Worm (Caenorhabditis elegans) whole organism, L3 larva: Measurements from ENCODE around the gene C16D9.1.

ENCODE experiments used
- R02D3.7 ChIP-seq: fragments of 150-350 bp; optimal IDR thresholded peaks from 2 replicates; lab custom pipeline; 2014; ENCODE audit warnings: missing biosample characterization, missing genetic modification characterization
- ZK546.5 ChIP-seq: sonication (generic microtip); optimal IDR thresholded peaks from 2 replicates; lab custom pipeline; 2017; ENCODE audit warnings: missing biosample characterization, missing genetic modification characterization
- aly-2 ChIP-seq: fragments of 150-350 bp; optimal IDR thresholded peaks from 2 replicates; lab custom pipeline; 2014; ENCODE audit warnings: missing biosample characterization, missing genetic modification characterization
- ama-1 ChIP-seq: fragments of 150-350 bp; optimal IDR thresholded peaks from 2 replicates; lab custom pipeline; 2018
- ceh-16 ChIP-seq: sonication (generic microtip); optimal IDR thresholded peaks from 2 replicates; lab custom pipeline; 2017; ENCODE audit warnings: missing biosample characterization, missing genetic modification characterization
- ceh-28 ChIP-seq: fragments of 150-350 bp; optimal IDR thresholded peaks from 2 replicates; lab custom pipeline; 2014; ENCODE audit warnings: missing biosample characterization, missing genetic modification reagents, missing genetic modification characterization
- ceh-82 ChIP-seq: fragments of 150-350 bp; optimal IDR thresholded peaks from 2 replicates; lab custom pipeline; 2014; ENCODE audit warnings: missing biosample characterization, missing genetic modification characterization
- ceh-9 ChIP-seq: sonication (generic microtip); optimal IDR thresholded peaks from 2 replicates; lab custom pipeline; 2018; ENCODE audit warnings: missing biosample characterization, missing genetic modification characterization
- daf-12 ChIP-seq: fragments of 150-350 bp; optimal IDR thresholded peaks from 2 replicates; lab custom pipeline; 2014; ENCODE audit warnings: missing biosample characterization, missing genetic modification reagents, missing genetic modification characterization
- egl-27 ChIP-seq: sonication (generic microtip); optimal IDR thresholded peaks from 4 replicates; lab custom pipeline; 2017; ENCODE audit warnings: missing biosample characterization, missing genetic modification reagents, missing genetic modification characterization
- egl-5 ChIP-seq: fragments of 150-350 bp; optimal IDR thresholded peaks from 2 replicates; lab custom pipeline; 2017; ENCODE audit warnings: missing biosample characterization, missing genetic modification reagents, missing genetic modification characterization, inconsistent platforms
- elt-1 ChIP-seq: fragments of 150-350 bp; optimal IDR thresholded peaks from 2 replicates; lab custom pipeline; 2014; ENCODE audit warnings: missing biosample characterization, missing genetic modification characterization
- elt-2 ChIP-seq: sonication (generic microtip); optimal IDR thresholded peaks from 2 replicates; lab custom pipeline; 2016; ENCODE audit warnings: missing genetic modification reagents, mild to moderate bottlenecking, missing genetic modification characterization, missing compliant biosample characterization
- elt-3 ChIP-seq, 3 experiments: fragments of 150-350 bp in 1 of 3; sonication (generic microtip) in 2 of 3; optimal IDR thresholded peaks; 2 replicates in 2 of 3; 4 replicates in 1 of 3; lab custom pipeline; 2014 to 2017; ENCODE audit warnings: missing biosample characterization in 3 of 3, missing genetic modification characterization in 3 of 3
- eor-1 ChIP-seq, 2 experiments: fragments of 150-350 bp; optimal IDR thresholded peaks; 2 replicates each; lab custom pipeline; 2014 to 2018; ENCODE audit warnings: missing biosample characterization in 2 of 2, missing genetic modification characterization in 2 of 2
- fkh-10 ChIP-seq: sonication (generic microtip); optimal IDR thresholded peaks from 2 replicates; lab custom pipeline; 2017; ENCODE audit warnings: missing biosample characterization, missing genetic modification reagents, missing genetic modification characterization
- fkh-2 ChIP-seq: fragments of 150-350 bp; optimal IDR thresholded peaks from 2 replicates; lab custom pipeline; 2014; ENCODE audit warnings: missing biosample characterization, missing genetic modification reagents, missing genetic modification characterization
- fos-1 ChIP-seq: fragments of 150-350 bp; optimal IDR thresholded peaks from 2 replicates; lab custom pipeline; 2014; ENCODE audit warnings: missing biosample characterization, missing genetic modification characterization
- hmg-11 ChIP-seq: sonication (generic microtip); optimal IDR thresholded peaks from 2 replicates; lab custom pipeline; 2016; ENCODE audit warnings: missing genetic modification characterization, missing compliant biosample characterization
- jun-1 ChIP-seq: fragments of 150-350 bp; optimal IDR thresholded peaks from 2 replicates; lab custom pipeline; 2014; ENCODE audit warnings: missing biosample characterization, missing genetic modification reagents, missing genetic modification characterization
- lin-15B ChIP-seq: fragments of 150-350 bp; optimal IDR thresholded peaks from 2 replicates; lab custom pipeline; 2014; ENCODE audit warnings: missing biosample characterization, missing genetic modification characterization
- lin-39 ChIP-seq: fragments of 150-350 bp; optimal IDR thresholded peaks from 2 replicates; lab custom pipeline; 2018; ENCODE audit warnings: missing biosample characterization, missing genetic modification reagents, missing genetic modification characterization
- lsy-12 ChIP-seq: sonication (generic microtip); optimal IDR thresholded peaks from 2 replicates; lab custom pipeline; 2016; ENCODE audit warnings: mild to moderate bottlenecking, missing genetic modification characterization, missing compliant biosample characterization
- nfya-1 ChIP-seq: sonication (generic microtip); optimal IDR thresholded peaks from 2 replicates; lab custom pipeline; 2017; ENCODE audit warnings: missing genetic modification characterization, mild to moderate bottlenecking, missing compliant biosample characterization, antibody characterized with exemption, moderate library complexity; ENCODE audit not compliant: insufficient read depth
- nhr-11 ChIP-seq: fragments of 150-350 bp; optimal IDR thresholded peaks from 2 replicates; lab custom pipeline; 2014; ENCODE audit warnings: missing biosample characterization, missing genetic modification characterization
- nhr-23 ChIP-seq: fragments of 150-350 bp; optimal IDR thresholded peaks from 2 replicates; lab custom pipeline; 2014; ENCODE audit warnings: missing biosample characterization, missing genetic modification reagents, missing genetic modification characterization
- nhr-25 ChIP-seq: sonication (generic microtip); optimal IDR thresholded peaks from 2 replicates; lab custom pipeline; 2017; ENCODE audit warnings: missing biosample characterization, missing genetic modification characterization
- nhr-28 ChIP-seq: fragments of 150-350 bp; optimal IDR thresholded peaks from 2 replicates; lab custom pipeline; 2014; ENCODE audit warnings: missing biosample characterization, missing genetic modification characterization
- nhr-43 ChIP-seq: sonication (generic microtip); optimal IDR thresholded peaks from 2 replicates; lab custom pipeline; 2016; ENCODE audit warnings: mild to moderate bottlenecking, missing genetic modification characterization, missing compliant biosample characterization; ENCODE audit not compliant: poor library complexity, severe bottlenecking
- nhr-76 ChIP-seq: fragments of 150-350 bp; sonication (generic microtip); optimal IDR thresholded peaks from 5 replicates; lab custom pipeline; 2014; ENCODE audit warnings: missing biosample characterization, missing genetic modification characterization
- nhr-77 ChIP-seq: fragments of 150-350 bp; optimal IDR thresholded peaks from 2 replicates; lab custom pipeline; 2014; ENCODE audit warnings: missing biosample characterization, missing genetic modification characterization
- pha-4 ChIP-seq: fragments of 150-350 bp; optimal IDR thresholded peaks from 2 replicates; lab custom pipeline; 2014; ENCODE audit warnings: missing biosample characterization, missing genetic modification reagents, missing genetic modification characterization
- pqm-1 ChIP-seq: fragments of 150-350 bp; optimal IDR thresholded peaks from 2 replicates; lab custom pipeline; 2017; ENCODE audit warnings: missing biosample characterization, missing genetic modification characterization, inconsistent platforms
- sea-2 ChIP-seq: fragments of 150-350 bp; sonication (generic microtip); optimal IDR thresholded peaks from 4 replicates; lab custom pipeline; 2014; ENCODE audit warnings: missing biosample characterization, missing genetic modification reagents, missing genetic modification characterization
- skn-1 ChIP-seq: fragments of 150-350 bp; optimal IDR thresholded peaks from 2 replicates; lab custom pipeline; 2014; ENCODE audit warnings: missing biosample characterization, missing genetic modification characterization
- snpc-4 ChIP-seq: fragments of 150-350 bp; optimal IDR thresholded peaks from 2 replicates; lab custom pipeline; 2014; ENCODE audit warnings: missing biosample characterization, missing genetic modification characterization
- tbx-2 ChIP-seq: sonication (generic microtip); optimal IDR thresholded peaks from 2 replicates; lab custom pipeline; 2016; ENCODE audit warnings: mild to moderate bottlenecking, missing genetic modification characterization, missing compliant biosample characterization
- unc-39 ChIP-seq: sonication (generic microtip); optimal IDR thresholded peaks from 4 replicates; lab custom pipeline; 2017; ENCODE audit warnings: missing biosample characterization, missing genetic modification characterization
- zag-1 ChIP-seq: fragments of 150-350 bp; optimal IDR thresholded peaks from 2 replicates; lab custom pipeline; 2014; ENCODE audit warnings: missing biosample characterization, missing genetic modification characterization
- ztf-4 ChIP-seq: fragments of 150-350 bp; optimal IDR thresholded peaks from 2 replicates; lab custom pipeline; 2014; ENCODE audit warnings: missing biosample characterization, missing genetic modification characterization

C16D9.1 gene

ce11 chrV:8228712-8229119 lies 30.4 kb upstream of the C16D9.1 start:
- TF ChIP-seq nhr-23 (tag; lab: Kevin White, UChicago) (peak; percentile 91), elt-2 (tag; lab: Kevin White, UChicago) (peak; percentile 70), nhr-77 (tag; lab: Kevin White, UChicago) (peak; percentile 45), ztf-4 (tag; lab: Kevin White, UChicago) (no peak), ZK546.5 (tag; lab: Kevin White, UChicago) (no peak), ceh-82 (peak; percentile 41), ceh-28 (tag; lab: Kevin White, UChicago) (peak; percentile 59), pha-4 (tag; lab: Kevin White, UChicago) (peak; percentile 86), lin-15B (tag; lab: Kevin White, UChicago) (peak; percentile 49), daf-12 (tag; lab: Kevin White, UChicago) (no peak), nfya-1 (tag; lab: Kevin White, UChicago) (peak; percentile 82), zag-1 (tag; lab: Kevin White, UChicago) (peak; percentile 3), ama-1 (lab: Kevin White, UChicago) (peak; percentile 94), egl-5 (tag; lab: Kevin White, UChicago) (no peak), egl-27 (tag; lab: Kevin White, UChicago) (peak; percentile 66), ceh-16 (tag; lab: Kevin White, UChicago) (no peak), unc-39 (tag; lab: Kevin White, UChicago) (no peak), snpc-4 (tag; lab: Kevin White, UChicago) (peak; percentile 99), tbx-2 (peak; percentile 69), nhr-25 (tag; lab: Kevin White, UChicago) (peak; percentile 84), R02D3.7 (tag; lab: Kevin White, UChicago) (peak; percentile 73), lin-39 (peak; percentile 69), lsy-12 (tag; lab: Kevin White, UChicago) (peak; percentile 58), pqm-1 (tag; lab: Kevin White, UChicago) (peak; percentile 77), skn-1 (tag; lab: Kevin White, UChicago) (no peak), nhr-76 (tag; lab: Kevin White, UChicago) (no peak), aly-2 (tag; lab: Kevin White, UChicago) (peak; percentile 91), elt-3 (tag; optimal IDR thresholded peaks at IDR 0.05; lab: Kevin White, UChicago) (peak in 1 of 3 experiments; percentile 40), nhr-43 (peak; percentile 81), hmg-11 (tag; lab: Kevin White, UChicago) (peak; percentile 80)

ce11 chrV:8230056-8230455 lies 29.1 kb upstream of the C16D9.1 start:
- TF ChIP-seq ama-1 (lab: Kevin White, UChicago) (no peak), jun-1 (tag; lab: Kevin White, UChicago) (no peak), elt-2 (tag; lab: Kevin White, UChicago) (peak; percentile 1), eor-1 (tag; optimal IDR thresholded peaks at IDR 0.05; lab: Kevin White, UChicago) (no peak), hmg-11 (tag; lab: Kevin White, UChicago) (no peak), snpc-4 (tag; lab: Kevin White, UChicago) (peak; percentile 62), ztf-4 (tag; lab: Kevin White, UChicago) (no peak), lsy-12 (tag; lab: Kevin White, UChicago) (no peak), R02D3.7 (tag; lab: Kevin White, UChicago) (no peak), nfya-1 (tag; lab: Kevin White, UChicago) (peak; percentile 25), nhr-28 (tag; lab: Kevin White, UChicago) (no peak), egl-27 (tag; lab: Kevin White, UChicago) (no peak)

- TF ChIP-seq elt-2 (tag; lab: Kevin White, UChicago): peak; percentile 20
- no peak for TF ChIP-seq nhr-77 (tag; lab: Kevin White, UChicago)
- peak; percentile 40 for TF ChIP-seq pqm-1 (tag; lab: Kevin White, UChicago)
- no peak for TF ChIP-seq aly-2 (tag; lab: Kevin White, UChicago)
- no peak for TF ChIP-seq skn-1 (tag; lab: Kevin White, UChicago)
- TF ChIP-seq snpc-4 (tag; lab: Kevin White, UChicago): peak; percentile 29
- no peak for TF ChIP-seq nhr-28 (tag; lab: Kevin White, UChicago)
- TF ChIP-seq nhr-25 (tag; lab: Kevin White, UChicago): peak; percentile 53
- no peak for TF ChIP-seq hmg-11 (tag; lab: Kevin White, UChicago)
- TF ChIP-seq ZK546.5 (tag; lab: Kevin White, UChicago): no peak
- TF ChIP-seq fkh-2 (tag; lab: Kevin White, UChicago): no peak
- no peak for TF ChIP-seq fkh-10 (GFP tag; lab: Kevin White, UChicago)
- no peak for TF ChIP-seq ceh-16 (tag; lab: Kevin White, UChicago)
- TF ChIP-seq lin-15B (tag; lab: Kevin White, UChicago): no peak
- peak; percentile 39 for TF ChIP-seq nhr-23 (tag; lab: Kevin White, UChicago)
- TF ChIP-seq sea-2 (GFP tag; lab: Kevin White, UChicago): no peak
- peak; percentile 36 for TF ChIP-seq nfya-1 (tag; lab: Kevin White, UChicago)
- no peak for TF ChIP-seq elt-1 (tag; lab: Kevin White, UChicago)
- peak; percentile 41 for TF ChIP-seq lsy-12 (tag; lab: Kevin White, UChicago)
- no peak for TF ChIP-seq fos-1 (tag; lab: Kevin White, UChicago)
- TF ChIP-seq unc-39 (tag; lab: Kevin White, UChicago): no peak
- TF ChIP-seq nhr-11 (tag; lab: Kevin White, UChicago): no peak
- no peak for TF ChIP-seq ceh-9 (tag; lab: Kevin White, UChicago)
- TF ChIP-seq R02D3.7 (tag; lab: Kevin White, UChicago): no peak
- peak; percentile 2 for TF ChIP-seq lin-39
- TF ChIP-seq, all 47 proteins: peak for 8
Observed at ce11 chrV:8235331-8235730, 23.8 kb upstream of the C16D9.1 start.
